Worm (Caenorhabditis elegans): Measurements from ENCODE around the gene fat-4.

fat-4 gene

DNA sequence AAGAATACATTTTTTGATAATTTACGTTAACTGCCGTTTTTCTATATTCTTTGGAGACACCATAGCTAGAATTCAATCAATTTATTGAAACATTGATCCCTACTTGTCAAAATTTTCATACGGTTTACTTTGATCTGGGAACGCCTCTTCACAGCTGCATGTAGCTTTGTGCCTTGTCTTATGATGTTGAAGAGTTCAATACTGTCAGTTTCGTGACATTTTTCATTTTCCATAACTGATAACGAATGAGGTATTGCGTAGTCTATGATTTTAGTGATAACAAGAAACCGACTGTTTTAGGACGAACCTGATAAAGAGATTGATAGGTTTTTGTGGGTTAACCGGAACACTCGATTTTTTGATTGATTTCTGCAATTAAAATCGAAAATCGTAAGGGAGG is 2.2 kb downstream of the fat-4 start (continued):
- TF ChIP-seq F26F4.8 (GFP tag; conservative IDR thresholded peaks at IDR 0.05): no peak
- no peak for TF ChIP-seq F10B5.3 (tag; optimal IDR thresholded peaks at IDR 0.05)
- peak in 1 of 2 experiments; percentile 57 for TF ChIP-seq mdl-1 (tag; optimal IDR thresholded peaks at IDR 0.05)
- TF ChIP-seq lin-15B (tag; optimal IDR thresholded peaks at IDR 0.05): no peak
- TF ChIP-seq skn-1 (tag; optimal IDR thresholded peaks at IDR 0.05): no peak
- TF ChIP-seq php-3 (GFP tag; IDR thresholded peaks at IDR 0.05): peak; percentile 99
- no peak for TF ChIP-seq ceh-44 (GFP tag; IDR thresholded peaks at IDR 0.05)
- peak; percentile 36; the same call in 1 of the 2 replicates for TF ChIP-seq pha-4 (GFP tag; IDR thresholded peaks at IDR 0.05)
- TF ChIP-seq pha-4 (tag; optimal IDR thresholded peaks at IDR 0.05): no peak
- no peak for TF ChIP-seq Y48G9A.11 (GFP tag; IDR thresholded peaks at IDR 0.05)
- TF ChIP-seq attf-4 (tag; optimal IDR thresholded peaks at IDR 0.05): no peak
- no peak for TF ChIP-seq R02D3.7 (tag; optimal IDR thresholded peaks at IDR 0.05)
- no peak for TF ChIP-seq lin-39 (tag; optimal IDR thresholded peaks at IDR 0.05)
- TF ChIP-seq nhr-28 (tag; optimal IDR thresholded peaks at IDR 0.05): peak; percentile 98
- no peak for TF ChIP-seq aly-2 (tag; optimal IDR thresholded peaks at IDR 0.05)
- no peak for TF ChIP-seq nhr-25 (tag; optimal IDR thresholded peaks at IDR 0.05; ENCODE audit: borderline replicate concordance, insufficient read depth)
- 0 out of 2 replicates have a peak, but pooled peaks have one; percentile 33 for TF ChIP-seq zfp-3 (GFP tag; conservative IDR thresholded peaks at IDR 0.05)
- TF ChIP-seq ceh-20 (GFP tag; IDR thresholded peaks at IDR 0.05): peak; percentile 85
- TF ChIP-seq hif-1 (tag; optimal IDR thresholded peaks at IDR 0.05): peak; percentile 24 to 79
- TF ChIP-seq ztf-11 (tag; optimal IDR thresholded peaks at IDR 0.05): no peak
- no peak for TF ChIP-seq lin-13 (GFP tag; optimal IDR thresholded peaks at IDR 0.05)
- TF ChIP-seq ceh-62 (tag; optimal IDR thresholded peaks at IDR 0.05): no peak
- TF ChIP-seq ceh-28 (tag; optimal IDR thresholded peaks at IDR 0.05): no peak
- TF ChIP-seq Y75B8A.6 (GFP tag; IDR thresholded peaks at IDR 0.05): no peak
- TF ChIP-seq jun-1 (tag; optimal IDR thresholded peaks at IDR 0.05): no peak
- no peak for TF ChIP-seq daf-8 (GFP tag; IDR thresholded peaks at IDR 0.05)
- TF ChIP-seq daf-16 (GFP tag; optimal IDR thresholded peaks at IDR 0.05): peak in 1 of 2 experiments; percentile 40
- TF ChIP-seq daf-16 (tag; optimal IDR thresholded peaks at IDR 0.05): peak; percentile 92
- peak; percentile 98 for TF ChIP-seq dmd-6 (GFP tag; IDR thresholded peaks at IDR 0.05)
- no peak for TF ChIP-seq lin-38 (GFP tag; IDR thresholded peaks at IDR 0.05)
- TF ChIP-seq mxl-2 (GFP tag; conservative IDR thresholded peaks at IDR 0.05): no peak; the same call in 1 of the 2 replicates
- no peak for TF ChIP-seq nhr-42 (GFP tag; IDR thresholded peaks at IDR 0.05)
- TF ChIP-seq nhr-102 (tag; optimal IDR thresholded peaks at IDR 0.05): peak; percentile 63
- TF ChIP-seq nhr-11 (tag; optimal IDR thresholded peaks at IDR 0.05): no peak
- no peak for TF ChIP-seq madf-9 (GFP tag; conservative IDR thresholded peaks at IDR 0.05)
- TF ChIP-seq tra-1 (GFP tag; IDR thresholded peaks at IDR 0.05): peak; percentile 97
- TF ChIP-seq mes-2 (tag; optimal IDR thresholded peaks at IDR 0.05; ENCODE audit: poor library complexity, severe bottlenecking): peak; percentile 26
- no peak for TF ChIP-seq nhr-237 (tag; optimal IDR thresholded peaks at IDR 0.05)
- no peak for TF ChIP-seq dmd-9 (GFP tag; IDR thresholded peaks at IDR 0.05)
- TF ChIP-seq rbr-2 (tag; optimal IDR thresholded peaks at IDR 0.05): no peak
- TF ChIP-seq unc-62 (GFP tag; optimal IDR thresholded peaks at IDR 0.05 in 1 of 2): peak; percentile 18 to 66
- no peak for TF ChIP-seq unc-62 (tag; optimal IDR thresholded peaks at IDR 0.05)
- peak; percentile 41 for TF ChIP-seq gei-8 (GFP tag; optimal IDR thresholded peaks at IDR 0.05)
- TF ChIP-seq ces-1 (GFP tag; optimal IDR thresholded peaks at IDR 0.05): no peak
- TF ChIP-seq daf-12 (tag; optimal IDR thresholded peaks at IDR 0.05): no peak
- no peak for TF ChIP-seq egl-27 (tag; optimal IDR thresholded peaks at IDR 0.05)
- no peak for TF ChIP-seq ztf-7 (tag; optimal IDR thresholded peaks at IDR 0.05)
- TF ChIP-seq madf-5 (GFP tag; IDR thresholded peaks at IDR 0.05): no peak
- TF ChIP-seq hlh-30 (tag; optimal IDR thresholded peaks at IDR 0.05; ENCODE audit: insufficient read depth): peak; percentile 59
- peak; percentile 40 for TF ChIP-seq mep-1 (tag; optimal IDR thresholded peaks at IDR 0.05)
- no peak for TF ChIP-seq nhr-6 (tag; optimal IDR thresholded peaks at IDR 0.05)
- no peak for TF ChIP-seq saeg-2 (GFP tag; IDR thresholded peaks at IDR 0.05)
